Worm (Caenorhabditis elegans) whole organism, L4 larva: ENCODE data around the gene trcs-1.

Source experiments
- lin-39 ChIP-seq: fragments of 150-350 bp; optimal IDR thresholded peaks from 2 replicates; lab custom pipeline; 2014; ENCODE audit warnings: missing biosample characterization, missing genetic modification reagents, missing genetic modification characterization
- pha-4 ChIP-seq, 2 experiments: fragments of 150-350 bp in 1 of 2; fragments of 200-800 bp in 1 of 2; sonication (Bioruptor generic) in 1 of 2; IDR thresholded peaks in 1 of 2; optimal IDR thresholded peaks in 1 of 2; 2 replicates each; pipeline versions ENCODE4 v1.3.6 to Lab custom; 2014 to 2022; ENCODE audit warnings: missing genetic modification characterization in 2 of 2, missing genetic modification reagents in 2 of 2, missing biosample characterization in 1 of 2, missing compliant biosample characterization in 1 of 2
- unc-39 ChIP-seq: sonication (generic microtip); optimal IDR thresholded peaks from 2 replicates; lab custom pipeline; 2017; ENCODE audit warnings: missing biosample characterization, missing genetic modification characterization

DNA sequence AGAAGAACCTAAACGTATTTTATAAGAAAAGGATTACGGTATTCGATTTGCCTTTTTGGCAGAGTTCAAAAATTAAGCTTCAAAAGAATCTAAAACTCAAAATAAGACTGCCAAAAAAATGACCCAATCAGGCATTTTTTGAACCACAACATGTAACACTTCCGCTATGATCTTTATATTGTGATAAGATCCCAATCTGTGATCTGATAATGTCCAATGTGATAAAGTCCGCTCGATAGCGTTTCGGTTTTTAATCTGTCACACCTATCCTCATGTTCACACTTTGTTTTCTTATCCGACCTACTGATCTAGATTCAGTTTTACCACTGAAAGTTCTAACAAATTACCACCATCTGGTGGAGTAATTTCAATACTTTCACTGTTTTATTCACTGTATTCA, 25.4 kb upstream of the trcs-1 start:
- no peak for TF ChIP-seq lin-39 (tag; lab: Kevin White, UChicago)
- TF ChIP-seq pha-4 (GFP tag; IDR thresholded peaks at IDR 0.05; lab: Robert Waterston, UW) = no peak
- no peak for TF ChIP-seq pha-4 (tag; optimal IDR thresholded peaks at IDR 0.05; lab: Kevin White, UChicago)
- no peak for TF ChIP-seq unc-39
